Worm (Caenorhabditis elegans): ENCODE data around the gene srr-10.
"Not testable (repeated sequence)": the region's sequence is repeated elsewhere in the genome, so short reads cannot be mapped to it uniquely, and the experiment has no call there.

The srr-10 gene

DNA sequence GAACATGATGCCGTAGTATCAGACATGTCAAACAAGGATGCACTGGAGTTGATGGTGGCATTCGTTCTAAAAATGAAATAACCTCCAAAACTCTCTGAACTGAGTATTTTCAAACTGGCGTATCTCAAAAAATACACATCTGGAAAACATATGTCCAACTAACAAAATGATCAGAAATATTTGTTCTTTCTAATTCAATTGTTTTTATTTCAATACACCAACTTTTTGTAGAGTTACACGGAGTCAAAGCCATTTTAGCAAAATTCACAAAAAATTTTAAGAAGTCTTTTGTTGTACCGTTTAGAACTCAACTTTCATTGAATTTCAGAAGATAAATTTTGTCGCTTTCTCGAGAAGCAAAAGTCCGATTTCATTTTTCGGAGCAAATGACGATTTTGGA lies 31.9 kb upstream of the srr-10 start, which contains the start of gene srsx-40:
Gene srsx-40, minus strand, starts transcription at position 101 of the 400 bp plus-strand sequence.
- not testable (repeated sequence) for TF ChIP-seq ceh-43, lin-32, sem-2 (GFP tag; optimal IDR thresholded peaks at IDR 0.05)

ce11 chrV:7705316-7705715 lies 30.1 kb upstream of the srr-10 start, which contains the start of gene srw-3:
TSS of gene srw-3 (plus strand) at chrV:7705616.
- TF ChIP-seq ceh-43 (GFP tag; optimal IDR thresholded peaks at IDR 0.05) (no peak), elt-1 (tag; optimal IDR thresholded peaks at IDR 0.05; ENCODE audit: borderline replicate concordance, insufficient read depth) (no peak)

- TF ChIP-seq lin-32 (GFP tag; optimal IDR thresholded peaks at IDR 0.05) = no peak
- TF ChIP-seq ham-2 (GFP tag; optimal IDR thresholded peaks at IDR 0.05) = no peak
- TF ChIP-seq unc-62 (GFP tag; optimal IDR thresholded peaks at IDR 0.05) = no peak
- no peak for TF ChIP-seq mls-2 (tag; optimal IDR thresholded peaks at IDR 0.05)
- TF ChIP-seq zip-8 (tag; optimal IDR thresholded peaks at IDR 0.05) = no peak
- TF ChIP-seq tbx-8 (GFP tag; optimal IDR thresholded peaks at IDR 0.05) = no peak
- TF ChIP-seq unc-120 (tag; optimal IDR thresholded peaks at IDR 0.05; ENCODE audit: poor library complexity, severe bottlenecking) = no peak
- TF ChIP-seq nhr-2 (tag; optimal IDR thresholded peaks at IDR 0.05) = no peak
- no peak for TF ChIP-seq pha-4 (tag; optimal IDR thresholded peaks at IDR 0.05)
These were observed 26.9 kb upstream of the srr-10 start, which contains the start of gene ZK105.11 for ce11 chrV:7708525-7708924. TSS of gene ZK105.11 (minus strand) at chrV:7708625.

ce11 chrV:7713072-7713471 lies 22.3 kb upstream of the srr-10 start, which contains the start of gene ZK105.13:
TSS of gene ZK105.13 (minus strand) at chrV:7713172.
- TF ChIP-seq bed-3 (GFP tag; optimal IDR thresholded peaks at IDR 0.05) (no peak), mab-5 (tag; optimal IDR thresholded peaks at IDR 0.05) (no peak), lin-32 (GFP tag; optimal IDR thresholded peaks at IDR 0.05) (no peak), elt-1 (tag; optimal IDR thresholded peaks at IDR 0.05; ENCODE audit: borderline replicate concordance, insufficient read depth) (no peak), M03D4.4 (tag; optimal IDR thresholded peaks at IDR 0.05) (no peak), blmp-1 (tag; optimal IDR thresholded peaks at IDR 0.05) (no peak), ztf-11 (tag; optimal IDR thresholded peaks at IDR 0.05) (no peak), nhr-28 (tag; optimal IDR thresholded peaks at IDR 0.05) (no peak), hlh-1 (tag; optimal IDR thresholded peaks at IDR 0.05) (no peak), mep-1 (tag; optimal IDR thresholded peaks at IDR 0.05) (no peak)

ce11 chrV:7713691-7714090 lies 21.7 kb upstream of the srr-10 start, which contains the start of gene ZK105.1:
TSS of gene ZK105.1 (plus strand) at chrV:7713991.
- TF ChIP-seq lin-13 (tag; optimal IDR thresholded peaks at IDR 0.05) (no peak), blmp-1 (tag; optimal IDR thresholded peaks at IDR 0.05) (no peak), elt-1 (tag; optimal IDR thresholded peaks at IDR 0.05; ENCODE audit: borderline replicate concordance, insufficient read depth) (no peak), drap-1 (GFP tag; optimal IDR thresholded peaks at IDR 0.05) (no peak), elt-3 (tag; optimal IDR thresholded peaks at IDR 0.05) (no peak), zip-8 (tag; optimal IDR thresholded peaks at IDR 0.05) (no peak), ztf-11 (tag; optimal IDR thresholded peaks at IDR 0.05) (no peak), cnd-1 (tag; optimal IDR thresholded peaks at IDR 0.05) (no peak), nhr-28 (tag; optimal IDR thresholded peaks at IDR 0.05) (no peak), hlh-1 (tag; optimal IDR thresholded peaks at IDR 0.05) (no peak), sptf-1 (tag; optimal IDR thresholded peaks at IDR 0.05) (no peak), unc-62 (GFP tag; optimal IDR thresholded peaks at IDR 0.05) (no peak), tbx-8 (GFP tag; optimal IDR thresholded peaks at IDR 0.05) (no peak), nhr-76 (tag; optimal IDR thresholded peaks at IDR 0.05) (no peak), mab-5 (tag; optimal IDR thresholded peaks at IDR 0.05) (no peak)

DNA sequence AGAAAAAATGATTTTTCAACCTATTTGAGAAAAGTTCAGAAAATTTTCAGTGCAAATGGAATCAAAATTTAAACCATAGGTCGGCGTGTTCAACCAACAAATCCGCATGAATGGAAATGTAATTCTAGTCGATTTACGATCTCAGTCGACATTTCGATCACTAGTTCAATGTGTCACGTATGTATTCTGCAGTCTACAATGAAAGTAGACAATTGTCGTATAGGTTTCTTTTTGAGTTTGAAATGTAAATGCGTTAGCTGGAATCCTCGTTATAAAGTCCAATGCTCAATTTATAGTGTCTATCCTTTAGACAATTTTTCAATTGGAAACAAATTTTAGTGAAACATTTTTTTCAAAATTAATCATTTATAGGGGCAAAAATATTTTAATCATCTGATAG lies 19.4 kb upstream of the srr-10 start, which contains the start of gene ZK105.12:
Gene ZK105.12, minus strand, starts transcription at position 101 of the 400 bp plus-strand sequence.
- TF ChIP-seq mab-5 (tag; optimal IDR thresholded peaks at IDR 0.05) (no peak), cnd-1 (tag; optimal IDR thresholded peaks at IDR 0.05) (no peak), ceh-39 (tag; optimal IDR thresholded peaks at IDR 0.05) (no peak), lin-13 (tag; optimal IDR thresholded peaks at IDR 0.05) (no peak), ces-1 (GFP tag; optimal IDR thresholded peaks at IDR 0.05) (no peak), mls-2 (tag; optimal IDR thresholded peaks at IDR 0.05) (no peak), unc-120 (tag; optimal IDR thresholded peaks at IDR 0.05; ENCODE audit: poor library complexity, severe bottlenecking) (no peak), unc-62 (GFP tag; optimal IDR thresholded peaks at IDR 0.05) (no peak), drap-1 (GFP tag; optimal IDR thresholded peaks at IDR 0.05) (no peak), elt-3 (tag; optimal IDR thresholded peaks at IDR 0.05) (no peak), flh-1 (GFP tag; optimal IDR thresholded peaks at IDR 0.05) (no peak)

Measured in whole organism, mixed stage, embryonic.